Fruit fly (Drosophila melanogaster) Kc167 (cell line): ENCODE measurements around the gene ctrip.

ENCODE experiments used
- h ChIP-seq: fragments of >200 bp; optimal IDR thresholded peaks from 3 replicates; lab custom pipeline; 2018; ENCODE audit warnings: missing external identifiers
- psq ChIP-seq: fragments of >200 bp; optimal IDR thresholded peaks from 2 replicates; lab custom pipeline; 2017; ENCODE audit warnings: missing external identifiers

DNA sequence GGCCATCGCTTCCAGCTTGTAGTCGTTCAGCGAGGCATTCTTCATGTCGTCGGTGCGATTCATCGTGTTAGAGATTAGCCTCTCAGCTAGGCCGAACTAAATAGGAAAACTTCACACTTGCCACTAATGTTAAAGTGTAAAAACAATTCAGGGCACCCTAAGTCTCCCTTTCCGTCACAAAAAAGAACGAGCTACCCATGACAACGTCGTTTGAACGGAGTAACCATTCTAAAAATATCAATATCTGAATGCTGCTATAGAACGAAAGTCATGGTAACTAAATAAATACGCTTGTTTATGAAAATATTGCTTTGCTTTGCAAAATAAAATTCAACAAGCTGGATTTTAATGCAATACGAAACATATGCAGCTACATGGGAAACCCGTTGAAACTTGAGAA lies 27.3 kb downstream of the ctrip start, which contains the start of gene Ccdc39:
- TF ChIP-seq h (lab: Kevin White, UChicago) (no peak), psq (no peak)
